Worm (Caenorhabditis elegans): ENCODE data around the gene C44F1.1.

Gene C44F1.1

ce11 chrIII:3797180-3798026 is 32.0 kb upstream of the C44F1.1 start:
- peak; percentile 22 for TF ChIP-seq nhr-21 (tag; optimal IDR thresholded peaks at IDR 0.05)
- peak in 1 of 2 experiments; percentile 39 for TF ChIP-seq lsy-2 (tag; optimal IDR thresholded peaks at IDR 0.05)
- no peak for TF ChIP-seq dmd-4 (tag; optimal IDR thresholded peaks at IDR 0.05)
- peak; percentile 31 for TF ChIP-seq fos-1 (tag; optimal IDR thresholded peaks at IDR 0.05)
- TF ChIP-seq egl-27 (tag; optimal IDR thresholded peaks at IDR 0.05) = peak; percentile 27
- TF ChIP-seq F13H6.1 (tag; optimal IDR thresholded peaks at IDR 0.05) = peak; percentile 50
- peak; percentile 84 for TF ChIP-seq blmp-1 (tag; optimal IDR thresholded peaks at IDR 0.05; ENCODE audit: insufficient read depth)
- TF ChIP-seq zag-1 (tag; optimal IDR thresholded peaks at IDR 0.05) = no peak
- peak; percentile 91 for TF ChIP-seq sma-9 (GFP tag; optimal IDR thresholded peaks at IDR 0.05)
- TF ChIP-seq sma-9 (tag; optimal IDR thresholded peaks at IDR 0.05) = no peak
- peak; percentile 45 for TF ChIP-seq sma-3 (GFP tag; optimal IDR thresholded peaks at IDR 0.05)
- no peak for TF ChIP-seq ztf-4 (tag; optimal IDR thresholded peaks at IDR 0.05)
- TF ChIP-seq mdl-1 (tag; optimal IDR thresholded peaks at IDR 0.05) = peak; percentile 18 to 48
- peak; percentile 88 for TF ChIP-seq nhr-25 (tag; optimal IDR thresholded peaks at IDR 0.05)
- TF ChIP-seq nhr-23 (tag; optimal IDR thresholded peaks at IDR 0.05) = peak; percentile 83
- TF ChIP-seq crh-2 (tag; optimal IDR thresholded peaks at IDR 0.05) = peak; percentile 47
- TF ChIP-seq elt-1 (tag; optimal IDR thresholded peaks at IDR 0.05) = peak; percentile 91
- TF ChIP-seq nhr-11 (tag; optimal IDR thresholded peaks at IDR 0.05) = no peak
- peak; percentile 88 for TF ChIP-seq ceh-16 (tag; optimal IDR thresholded peaks at IDR 0.05)
- peak; percentile 0 for TF ChIP-seq lin-13 (GFP tag; optimal IDR thresholded peaks at IDR 0.05)
- TF ChIP-seq sem-4 (tag; optimal IDR thresholded peaks at IDR 0.05) = peak; percentile 86
- no peak for TF ChIP-seq peb-1 (tag; optimal IDR thresholded peaks at IDR 0.05)
- peak; percentile 35 for TF ChIP-seq nhr-129 (tag; optimal IDR thresholded peaks at IDR 0.05)
- TF ChIP-seq skn-1 (tag; optimal IDR thresholded peaks at IDR 0.05) = no peak
- no peak for TF ChIP-seq ZK546.5 (tag; optimal IDR thresholded peaks at IDR 0.05)
- TF ChIP-seq ceh-82 (tag; optimal IDR thresholded peaks at IDR 0.05) = no peak

- TF ChIP-seq ztf-11 (tag; optimal IDR thresholded peaks at IDR 0.05) (no peak), nhr-11 (tag; optimal IDR thresholded peaks at IDR 0.05) (no peak), zag-1 (tag; optimal IDR thresholded peaks at IDR 0.05) (no peak), F13H6.1 (tag; optimal IDR thresholded peaks at IDR 0.05) (no peak), peb-1 (tag; optimal IDR thresholded peaks at IDR 0.05) (no peak), elt-3 (tag; optimal IDR thresholded peaks at IDR 0.05) (no peak), nhr-25 (tag; optimal IDR thresholded peaks at IDR 0.05) (no peak), nhr-12 (tag; optimal IDR thresholded peaks at IDR 0.05) (no peak), egl-27 (tag; optimal IDR thresholded peaks at IDR 0.05) (no peak)
Observed at ce11 chrIII:3795933-3796332, 30.6 kb upstream of the C44F1.1 start.

- TF ChIP-seq nhr-129 (tag; optimal IDR thresholded peaks at IDR 0.05) = no peak
- no peak for TF ChIP-seq nhr-237 (tag; optimal IDR thresholded peaks at IDR 0.05)
- no peak for TF ChIP-seq lin-13 (GFP tag; optimal IDR thresholded peaks at IDR 0.05)
- TF ChIP-seq nhr-12 (tag; optimal IDR thresholded peaks at IDR 0.05) = no peak
Observed at ce11 chrIII:3790855-3791254, 25.5 kb upstream of the C44F1.1 start.

ce11 chrIII:3789688-3790371 is 24.5 kb upstream of the C44F1.1 start:
- no peak for TF ChIP-seq ztf-4 (tag; optimal IDR thresholded peaks at IDR 0.05)
- TF ChIP-seq sma-9 (GFP tag; optimal IDR thresholded peaks at IDR 0.05) = no peak
- no peak for TF ChIP-seq sma-9 (tag; optimal IDR thresholded peaks at IDR 0.05)
- TF ChIP-seq unc-62 (GFP tag; optimal IDR thresholded peaks at IDR 0.05) = no peak
- TF ChIP-seq snpc-4 (tag; optimal IDR thresholded peaks at IDR 0.05) = no peak
- no peak for TF ChIP-seq sma-3 (GFP tag; optimal IDR thresholded peaks at IDR 0.05)
- TF ChIP-seq R02D3.7 (tag; optimal IDR thresholded peaks at IDR 0.05) = no peak
- TF ChIP-seq aly-2 (tag; optimal IDR thresholded peaks at IDR 0.05) = no peak
- TF ChIP-seq ceh-16 (tag; optimal IDR thresholded peaks at IDR 0.05) = no peak
- TF ChIP-seq zag-1 (tag; optimal IDR thresholded peaks at IDR 0.05) = no peak
- no peak for TF ChIP-seq lin-39 (tag; optimal IDR thresholded peaks at IDR 0.05)
- peak; percentile 57 for TF ChIP-seq ama-1 (optimal IDR thresholded peaks at IDR 0.05)
- no peak for TF ChIP-seq nhr-77 (tag; optimal IDR thresholded peaks at IDR 0.05)
- no peak for TF ChIP-seq nhr-129 (tag; optimal IDR thresholded peaks at IDR 0.05)
- TF ChIP-seq mab-5 (tag; optimal IDR thresholded peaks at IDR 0.05) = no peak
- no peak for TF ChIP-seq nhr-12 (tag; optimal IDR thresholded peaks at IDR 0.05)
- peak; percentile 62 for TF ChIP-seq nhr-25 (tag; optimal IDR thresholded peaks at IDR 0.05)
- TF ChIP-seq nhr-6 (tag; optimal IDR thresholded peaks at IDR 0.05) = no peak
- TF ChIP-seq C34F6.9 (tag; optimal IDR thresholded peaks at IDR 0.05) = no peak
- TF ChIP-seq mbf-1 (tag; optimal IDR thresholded peaks at IDR 0.05) = no peak
- peak; percentile 23 for TF ChIP-seq nhr-21 (tag; optimal IDR thresholded peaks at IDR 0.05)
- TF ChIP-seq lsy-2 (tag; optimal IDR thresholded peaks at IDR 0.05) = peak in 1 of 2 experiments; percentile 22
- no peak for TF ChIP-seq F13H6.1 (tag; optimal IDR thresholded peaks at IDR 0.05)
- no peak for TF ChIP-seq unc-39 (tag; optimal IDR thresholded peaks at IDR 0.05)
- TF ChIP-seq lin-11 (tag; optimal IDR thresholded peaks at IDR 0.05) = no peak
- no peak for TF ChIP-seq nhr-11 (tag; optimal IDR thresholded peaks at IDR 0.05)
- no peak for TF ChIP-seq Y55F3AM.14 (GFP tag; optimal IDR thresholded peaks at IDR 0.05)
- peak; percentile 15 for TF ChIP-seq lin-13 (GFP tag; optimal IDR thresholded peaks at IDR 0.05)
